Fruit fly (Drosophila melanogaster) Kc167 (cell line): Measurements from ENCODE around the gene Gtpx.
A peak's percentile ranks its signal among the peaks of the same experiment; 100 is the strongest.

ENCODE experiments used
- Myc ChIP-seq: fragments of >200 bp; optimal IDR thresholded peaks from 2 replicates; lab custom pipeline; 2017; ENCODE audit warnings: missing external identifiers
- Sin3A ChIP-seq: fragments of >200 bp; optimal IDR thresholded peaks from 2 replicates; lab custom pipeline; 2018; ENCODE audit warnings: missing external identifiers
- h ChIP-seq: fragments of >200 bp; optimal IDR thresholded peaks from 3 replicates; lab custom pipeline; 2018; ENCODE audit warnings: missing external identifiers
- insv ChIP-seq: fragments of >200 bp; optimal IDR thresholded peaks from 3 replicates; lab custom pipeline; 2018; ENCODE audit warnings: missing external identifiers
- psq ChIP-seq: fragments of >200 bp; optimal IDR thresholded peaks from 2 replicates; lab custom pipeline; 2017; ENCODE audit warnings: missing external identifiers
- ttk ChIP-seq: sonication (Bioruptor generic); optimal IDR thresholded peaks from 2 replicates; lab custom pipeline; 2017; ENCODE audit warnings: missing external identifiers

Gtpx gene

DNA sequence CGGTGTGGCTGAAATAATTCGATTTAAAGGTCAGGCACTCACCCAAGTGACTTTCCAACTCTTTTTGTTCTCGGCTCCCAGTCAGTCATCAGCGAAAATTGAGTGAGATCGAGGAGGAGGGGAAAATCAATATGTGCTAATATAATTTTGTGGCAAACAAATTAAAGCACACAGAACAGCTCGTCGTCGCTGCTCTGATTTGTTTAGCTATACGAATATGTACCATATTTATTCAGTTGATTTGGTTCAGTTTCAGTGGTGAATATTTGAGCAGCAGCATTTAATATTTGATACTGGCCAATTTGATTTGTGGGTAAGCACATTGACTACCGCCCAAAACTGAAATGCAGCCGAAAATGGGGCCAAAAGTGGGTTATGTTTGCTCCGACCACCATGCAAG lies 20.6 kb upstream of the Gtpx start:
- no peak for TF ChIP-seq ttk
- no peak for TF ChIP-seq Sin3A (lab: Kevin White, UChicago)
- no peak for TF ChIP-seq psq
- no peak for TF ChIP-seq h (lab: Kevin White, UChicago)
- TF ChIP-seq Myc (lab: Kevin White, UChicago): no peak
- TF ChIP-seq insv (lab: Kevin White, UChicago): no peak

DNA sequence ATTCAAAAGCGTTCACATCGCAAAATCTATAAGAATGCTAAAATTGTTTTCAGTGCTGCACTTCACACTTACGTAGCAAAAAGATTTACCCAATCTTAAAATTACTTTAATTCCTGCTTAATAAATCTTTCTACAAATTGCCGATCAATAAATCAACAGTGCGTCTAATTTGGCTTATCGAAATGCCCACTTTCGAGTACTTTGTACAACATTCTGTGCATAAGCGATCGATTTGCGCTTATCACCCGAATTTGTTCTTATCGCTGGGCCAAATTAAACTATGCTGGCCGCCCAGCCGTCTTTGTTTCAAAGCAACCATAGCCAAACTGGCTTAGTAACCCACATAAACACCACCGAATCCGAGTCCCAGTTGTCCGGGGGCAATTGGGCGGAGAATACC lies 19.6 kb upstream of the Gtpx start:
- no peak for TF ChIP-seq Sin3A (lab: Kevin White, UChicago)
- no peak for TF ChIP-seq ttk

DNA sequence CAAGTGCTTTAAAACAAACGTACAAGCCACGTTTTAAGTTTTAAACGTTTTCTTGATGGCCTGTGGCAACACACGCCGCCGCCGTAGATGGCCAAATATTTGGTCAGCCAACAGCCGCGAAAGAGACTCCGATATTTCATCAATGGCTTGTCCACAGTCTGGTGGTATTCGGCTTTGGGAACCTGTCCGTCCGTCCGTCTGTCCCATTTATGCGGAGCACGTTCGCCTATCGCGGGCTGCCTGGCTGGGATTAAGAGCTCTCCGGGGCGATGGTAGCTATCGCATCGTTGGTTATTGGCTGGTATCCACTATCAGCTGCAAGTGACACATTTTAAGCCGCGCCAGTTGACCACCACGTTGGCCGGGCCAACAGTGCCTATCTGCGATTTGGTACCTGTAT lies 18.5 kb upstream of the Gtpx start:
- TF ChIP-seq Sin3A (lab: Kevin White, UChicago) (no peak), Myc (lab: Kevin White, UChicago) (no peak), insv (lab: Kevin White, UChicago) (no peak), h (lab: Kevin White, UChicago) (no peak), ttk (no peak), psq (no peak)

DNA sequence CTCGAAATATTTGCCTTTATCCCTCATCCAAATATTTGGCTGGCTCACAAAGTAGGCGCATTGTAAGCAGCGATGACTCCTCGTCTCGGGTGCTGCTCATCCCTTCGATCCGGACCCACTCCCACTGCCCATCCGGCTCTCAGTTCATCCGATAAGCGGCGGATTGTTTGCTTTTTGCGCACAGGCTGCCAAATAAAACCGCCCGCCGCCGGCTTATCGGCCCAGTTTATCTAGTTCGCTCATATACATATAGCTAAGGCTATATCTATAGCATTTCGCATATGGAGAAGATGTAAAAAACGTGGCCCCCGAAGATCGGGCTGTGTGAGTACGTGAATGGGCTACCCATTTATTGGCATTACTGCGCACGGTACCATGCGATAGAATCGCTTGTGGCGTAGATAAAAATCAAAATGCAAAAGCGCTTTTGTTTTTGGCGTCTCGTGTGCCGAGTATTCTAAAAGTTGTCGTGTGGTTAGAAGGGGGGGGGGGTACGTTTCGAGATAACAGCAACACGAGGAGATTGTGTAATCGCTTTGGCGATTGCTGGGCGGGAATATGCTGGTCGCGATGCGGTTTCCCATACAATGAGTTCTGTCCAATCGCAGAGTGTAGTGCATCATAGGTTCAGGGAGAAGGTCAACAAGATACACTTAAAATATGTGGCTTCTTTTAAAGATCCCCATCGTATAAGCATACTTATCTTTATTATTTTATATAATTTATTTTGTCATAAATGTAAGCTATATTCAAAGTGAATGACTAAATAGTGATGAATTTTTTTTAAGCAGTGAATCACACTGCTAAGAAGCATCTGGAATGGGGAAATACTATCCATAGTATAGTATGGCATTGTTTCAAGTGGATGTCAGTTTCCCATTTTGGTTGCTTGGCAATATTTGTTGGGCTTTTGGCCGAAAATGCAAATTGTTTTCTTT lies 17.1 kb upstream of the Gtpx start:
- TF ChIP-seq Sin3A (lab: Kevin White, UChicago) (no peak), ttk (no peak), Myc (lab: Kevin White, UChicago) (no peak), h (lab: Kevin White, UChicago) (no peak), psq (no peak), insv (lab: Kevin White, UChicago) (no peak)

DNA sequence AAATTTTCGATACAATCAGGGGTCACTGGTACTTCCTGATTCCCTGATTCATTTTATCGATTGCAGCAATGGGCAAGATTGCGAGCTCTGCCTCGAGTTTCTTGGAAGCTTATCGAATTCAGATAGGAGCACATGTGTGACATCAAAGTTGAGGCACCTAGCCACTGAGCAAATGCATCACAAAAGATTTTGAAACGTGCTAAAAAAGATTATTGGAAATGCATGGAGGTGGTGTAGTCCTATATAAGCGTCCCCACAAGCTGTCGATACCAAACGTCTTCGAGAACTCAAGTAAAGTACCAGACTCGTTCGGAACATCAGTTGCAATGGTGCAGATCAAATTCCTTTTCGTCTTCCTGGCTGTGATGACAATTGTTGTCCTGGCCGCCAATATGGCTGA lies 12.0 kb upstream of the Gtpx start, which contains the start of gene Drsl2:
Gene Drsl2, plus strand, starts transcription at position 301 of the 400 bp plus-strand sequence.
- TF ChIP-seq psq (no peak), Sin3A (lab: Kevin White, UChicago) (no peak), h (lab: Kevin White, UChicago) (no peak)

DNA sequence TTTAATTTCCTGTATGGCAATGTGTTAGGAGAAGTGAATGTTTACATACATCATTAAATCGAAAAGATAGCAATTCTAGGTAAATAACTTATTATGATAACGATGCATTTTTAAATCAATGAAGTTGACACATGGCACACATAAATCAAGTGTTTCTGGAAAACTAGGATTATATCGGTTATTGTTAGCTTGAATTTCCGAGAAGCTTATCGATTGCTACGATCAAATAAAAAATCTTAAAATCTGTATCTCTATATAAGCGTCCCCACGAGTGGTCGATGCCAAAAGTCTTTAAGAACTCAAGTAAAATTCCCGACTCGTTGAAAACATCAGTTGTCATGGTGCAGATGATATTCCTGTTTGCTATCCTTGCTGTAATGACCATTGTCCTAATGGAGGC lies 11.4 kb upstream of the Gtpx start, which contains the start of gene Drsl3:
Gene Drsl3, plus strand, starts transcription at position 301 of the 400 bp plus-strand sequence.
- TF ChIP-seq psq: no peak
- no peak for TF ChIP-seq insv (lab: Kevin White, UChicago)
- TF ChIP-seq ttk: no peak
- no peak for TF ChIP-seq Sin3A (lab: Kevin White, UChicago)
- no peak for TF ChIP-seq h (lab: Kevin White, UChicago)
- TF ChIP-seq Myc (lab: Kevin White, UChicago): no peak

DNA sequence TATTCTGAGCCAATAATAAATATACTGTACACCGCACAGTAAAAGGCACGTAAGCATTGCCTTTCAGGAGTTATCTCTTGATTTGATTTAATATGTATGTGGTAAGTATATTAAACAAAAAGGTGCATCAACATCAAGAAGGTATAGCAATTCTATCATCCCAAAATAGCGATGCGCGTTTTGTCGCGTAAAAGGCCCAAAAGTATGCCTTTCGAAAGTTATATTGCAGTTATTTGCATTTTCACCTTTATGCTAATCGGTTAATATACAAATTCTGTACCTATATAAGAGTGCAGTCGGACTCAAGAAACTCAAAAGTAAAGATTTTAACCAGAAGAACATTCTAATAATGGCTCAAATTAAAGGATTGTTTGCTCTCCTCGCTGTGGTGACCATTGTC lies 10.8 kb upstream of the Gtpx start, which contains the start of gene Drsl4:
Gene Drsl4, plus strand, starts transcription at position 333 of the 400 bp plus-strand sequence.
- TF ChIP-seq h (lab: Kevin White, UChicago) (no peak), insv (lab: Kevin White, UChicago) (no peak), Myc (lab: Kevin White, UChicago) (no peak)

DNA sequence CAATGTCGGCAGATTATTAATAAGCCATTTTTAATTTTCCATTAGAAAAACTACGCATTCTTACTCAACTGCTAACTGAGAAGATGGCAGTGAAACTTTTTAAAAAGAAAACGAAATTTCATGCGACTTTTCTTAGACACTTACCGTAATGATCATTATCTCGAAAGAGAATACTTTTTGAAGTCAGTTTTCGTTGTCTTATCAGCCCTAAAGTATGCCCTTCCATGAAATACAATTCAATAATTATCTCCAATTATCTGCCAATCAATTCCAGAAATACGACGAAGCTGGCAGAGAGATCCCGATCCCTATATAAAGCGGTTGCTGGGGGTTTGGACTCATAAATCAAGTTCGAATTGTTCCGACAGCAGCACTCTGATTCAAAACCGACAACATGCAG lies 9.6 kb upstream of the Gtpx start, which contains the start of gene Drsl5:
Gene Drsl5, plus strand, starts transcription at position 341 of the 400 bp plus-strand sequence.
- TF ChIP-seq psq (no peak), Myc (lab: Kevin White, UChicago) (no peak)

DNA sequence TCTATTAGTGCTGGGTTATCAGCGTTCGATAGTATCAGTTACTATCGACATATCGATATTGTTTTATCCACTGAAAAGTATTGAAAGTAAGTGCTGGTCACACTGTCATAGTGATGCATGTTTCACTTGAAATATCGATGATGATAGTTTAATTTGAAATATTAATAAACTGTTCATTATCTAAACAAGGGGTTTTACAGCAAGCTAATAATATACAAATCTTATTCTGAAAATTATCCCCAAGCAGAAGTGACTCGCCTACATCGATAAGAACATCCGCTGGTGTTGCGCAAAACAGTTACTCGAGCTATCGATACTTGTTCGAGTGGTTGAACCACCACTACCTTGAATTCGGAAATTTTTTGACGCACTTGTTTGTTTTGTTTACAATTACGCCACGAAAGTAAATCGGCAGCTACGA lies 6.8 kb upstream of the Gtpx start, which contains the start of the genes PIG-C, CG12016 and Dpm2:
Gene PIG-C, minus strand, starts transcription at position 10 of the 421 bp plus-strand sequence.
Gene CG12016, plus strand, starts transcription at position 333 of the 421 bp plus-strand sequence.
Gene Dpm2, plus strand, starts transcription at position 333 of the 421 bp plus-strand sequence.
- TF ChIP-seq Myc (lab: Kevin White, UChicago) (no peak), Sin3A (lab: Kevin White, UChicago) (peak; percentile 9)

DNA sequence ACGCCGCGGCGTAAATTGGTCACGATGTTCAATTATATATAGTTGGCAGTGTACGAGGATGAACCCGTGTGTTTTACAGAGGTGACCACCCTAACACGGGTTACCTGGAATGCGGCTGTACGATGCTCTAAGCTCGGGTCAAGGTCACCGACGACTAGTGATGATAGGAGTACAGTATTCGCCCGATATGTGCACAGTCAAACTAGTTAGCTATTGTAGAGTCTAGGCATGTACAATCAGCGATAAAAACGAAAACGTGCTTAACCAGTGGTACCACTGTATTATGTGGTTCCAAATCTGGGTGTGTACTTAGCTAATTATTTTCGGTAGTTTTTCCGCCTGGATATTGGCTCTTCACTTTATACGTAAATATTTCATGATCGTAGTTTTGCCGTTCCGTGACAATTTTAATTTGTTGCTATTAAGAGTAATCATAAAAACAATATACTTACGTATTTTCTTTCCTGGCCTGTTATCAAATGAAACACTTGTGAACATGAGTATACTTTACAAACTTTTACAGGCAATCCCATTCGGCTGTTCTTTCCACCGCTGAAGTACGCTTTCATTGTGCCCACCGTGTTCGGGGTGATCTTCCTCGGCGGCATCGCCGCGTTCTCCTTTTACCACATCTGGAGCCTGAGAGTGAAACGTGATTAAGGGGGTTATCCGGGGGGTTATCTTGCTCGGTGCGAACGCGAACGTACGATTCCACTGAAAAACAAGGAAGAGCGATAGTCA lies 5.9 kb upstream of the Gtpx start:
- TF ChIP-seq h (lab: Kevin White, UChicago) (no peak), Myc (lab: Kevin White, UChicago) (no peak), psq (no peak), insv (lab: Kevin White, UChicago) (no peak), ttk (no peak)

DNA sequence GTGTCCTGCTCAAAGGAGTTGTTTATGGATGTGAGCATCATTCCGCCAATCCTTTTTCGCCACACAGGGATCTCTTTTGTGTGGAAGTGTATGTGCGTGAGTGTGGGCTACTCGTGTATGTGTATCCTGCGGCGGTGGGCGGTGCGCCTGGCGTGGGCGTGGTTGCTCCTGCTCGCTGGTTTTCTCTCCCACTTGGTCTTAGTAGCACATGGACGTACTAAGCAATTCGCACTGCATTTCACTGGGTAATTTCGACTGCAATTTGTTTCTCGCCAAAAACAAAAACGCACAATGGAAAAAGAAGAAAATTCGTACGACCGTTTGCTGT lies 504 bp upstream of the Gtpx start:
- TF ChIP-seq ttk: no peak
- TF ChIP-seq Sin3A (lab: Kevin White, UChicago): no peak
- no peak for TF ChIP-seq Myc (lab: Kevin White, UChicago)
- TF ChIP-seq insv (lab: Kevin White, UChicago): no peak
- TF ChIP-seq h (lab: Kevin White, UChicago): no peak
- TF ChIP-seq psq: no peak

DNA sequence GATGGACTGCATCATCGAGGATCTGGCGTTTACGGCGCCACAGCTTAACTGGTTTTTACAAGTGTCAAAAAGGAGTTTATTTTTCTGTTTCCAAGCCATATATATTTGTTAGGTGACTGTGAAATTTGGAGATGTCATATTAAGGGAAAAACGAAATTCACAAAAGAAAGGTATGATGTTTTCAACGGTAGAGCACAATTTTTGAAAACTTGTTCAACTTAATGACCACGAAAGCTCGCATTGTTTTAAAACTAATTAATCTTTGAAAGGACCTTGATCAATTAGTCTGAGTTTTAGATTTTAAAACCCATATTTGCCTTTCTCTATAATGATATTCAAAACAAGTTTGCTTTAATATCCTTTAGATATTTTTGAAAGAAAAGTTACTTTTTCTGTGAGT lies 2.7 kb downstream of the Gtpx start, which contains the start of gene Strip:
Gene Strip, minus strand, starts transcription at position 101 of the 400 bp plus-strand sequence.
- TF ChIP-seq h (lab: Kevin White, UChicago) (no peak), Sin3A (lab: Kevin White, UChicago) (no peak), Myc (lab: Kevin White, UChicago) (no peak), psq (no peak), ttk (no peak), insv (lab: Kevin White, UChicago) (no peak)
